Fruit fly (Drosophila melanogaster) whole organism: ENCODE results near the gene PhKgamma.

Experiments used
- CG8478 ChIP-seq: fragments of >200 bp; optimal IDR thresholded peaks from 2 replicates; lab custom pipeline; 2018; ENCODE audit warnings: inconsistent platforms
- Dll ChIP-seq: fragments of >200 bp; optimal IDR thresholded peaks from 2 replicates; lab custom pipeline; 2017
- EcR ChIP-seq, 2 experiments: fragments of >200 bp; optimal IDR thresholded peaks; 2 replicates each; lab custom pipeline; 2017; ENCODE audit warnings: missing biosample characterization in 2 of 2, missing genetic modification characterization in 2 of 2, missing genetic modification reagents in 2 of 2
- pan ChIP-seq: fragments of >200 bp; optimal IDR thresholded peaks from 2 replicates; lab custom pipeline; 2017
- psq ChIP-seq: fragments of >200 bp; optimal IDR thresholded peaks from 2 replicates; lab custom pipeline; 2017
- usp ChIP-seq: fragments of >200 bp; optimal IDR thresholded peaks from 2 replicates; lab custom pipeline; 2017; ENCODE audit warnings: missing biosample characterization, missing genetic modification characterization, mixed read lengths

DNA sequence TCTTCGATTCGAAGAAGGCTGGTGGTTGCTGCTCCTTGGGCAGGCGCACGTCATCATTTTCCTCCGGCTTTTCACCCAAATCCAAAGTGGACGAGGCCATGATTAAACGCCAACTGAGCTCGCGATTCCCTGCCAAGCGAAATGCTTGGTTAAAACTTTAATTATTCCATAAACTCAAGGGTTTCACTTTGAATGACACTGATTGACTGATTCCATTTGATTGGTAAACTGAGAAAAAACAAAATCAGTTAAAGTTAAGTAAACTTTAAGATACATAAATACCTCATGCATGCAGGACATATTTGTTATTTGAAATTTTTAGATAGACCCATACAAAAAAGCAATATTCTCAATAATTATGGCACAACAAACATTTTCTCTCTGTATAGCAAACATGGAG is 38.9 kb downstream of the PhKgamma start, which contains the start of gene inaF-A:
- TF ChIP-seq psq (lab: Kevin White, UChicago), result no peak
- no peak for TF ChIP-seq EcR (GFP tag; optimal IDR thresholded peaks at IDR 0.05; lab: Kevin White, UChicago)
- TF ChIP-seq usp (GFP tag; lab: Kevin White, UChicago), result no peak
- no peak for TF ChIP-seq pan (lab: Kevin White, UChicago)
- no peak for TF ChIP-seq Dll (lab: Kevin White, UChicago)
- TF ChIP-seq CG8478, result no peak
